Worm (Caenorhabditis elegans): ENCODE data around the gene grl-12.

The grl-12 gene

DNA sequence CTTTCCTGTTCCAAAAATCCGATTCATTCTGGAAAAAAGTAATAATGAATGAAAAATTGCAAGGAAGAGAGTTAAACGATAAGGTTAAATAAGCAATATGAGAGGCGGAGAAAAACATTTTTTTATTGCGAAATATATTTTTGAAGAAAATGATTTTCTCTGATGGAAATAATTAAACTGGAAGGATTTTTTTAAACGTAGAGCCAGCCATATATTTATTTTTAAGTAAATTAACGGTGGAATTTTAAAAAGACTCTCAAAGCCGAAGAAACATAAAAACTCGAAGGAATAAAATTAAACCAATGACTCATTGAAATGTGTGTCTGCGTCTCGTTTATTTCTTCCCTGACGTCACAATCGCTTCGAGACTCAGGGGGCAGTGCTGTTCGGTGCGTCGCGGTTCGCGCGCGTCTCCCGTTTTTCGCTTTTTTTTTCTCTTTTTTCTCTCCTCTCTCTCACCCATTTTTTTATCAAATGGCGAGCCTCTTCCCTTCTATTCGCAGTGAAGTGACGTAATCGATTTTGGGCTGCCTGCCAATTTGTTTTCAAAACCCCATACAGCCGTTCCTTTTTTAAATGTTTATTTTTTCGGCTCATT, 30.6 kb downstream of the grl-12 start, which contains the start of gene vps-60 (continued):
- TF ChIP-seq unc-55 (GFP tag; optimal IDR thresholded peaks at IDR 0.05) (peak; percentile 99), skn-1 (tag; optimal IDR thresholded peaks at IDR 0.05) (peak; percentile 14), crh-2 (tag; optimal IDR thresholded peaks at IDR 0.05) (peak; percentile 98), nhr-12 (tag; optimal IDR thresholded peaks at IDR 0.05) (no peak), alr-1 (tag; optimal IDR thresholded peaks at IDR 0.05) (no peak), lsy-2 (tag; optimal IDR thresholded peaks at IDR 0.05) (peak; percentile 74 to 93), unc-39 (tag; optimal IDR thresholded peaks at IDR 0.05) (no peak), fos-1 (tag; optimal IDR thresholded peaks at IDR 0.05) (peak; percentile 100), snpc-4 (tag; optimal IDR thresholded peaks at IDR 0.05) (peak; percentile 86), elt-3 (tag; optimal IDR thresholded peaks at IDR 0.05) (no peak), gmeb-1 (tag; optimal IDR thresholded peaks at IDR 0.05) (peak; percentile 84), C34F6.9 (tag; optimal IDR thresholded peaks at IDR 0.05) (peak; percentile 98), nhr-77 (tag; optimal IDR thresholded peaks at IDR 0.05) (no peak), ztf-4 (tag; optimal IDR thresholded peaks at IDR 0.05) (peak; percentile 90), aly-2 (tag; optimal IDR thresholded peaks at IDR 0.05) (no peak), ceh-82 (tag; optimal IDR thresholded peaks at IDR 0.05) (no peak), dmd-4 (tag; optimal IDR thresholded peaks at IDR 0.05) (no peak), R02D3.7 (tag; optimal IDR thresholded peaks at IDR 0.05) (no peak)

ce11 chrV:8603272-8603671, 33.5 kb downstream of the grl-12 start, which contains the start of gene F41E6.5:
Gene F41E6.5, plus strand, starts transcription at chrV:8603480.
- TF ChIP-seq lin-13 (GFP tag; optimal IDR thresholded peaks at IDR 0.05), result no peak
- TF ChIP-seq blmp-1 (tag; optimal IDR thresholded peaks at IDR 0.05; ENCODE audit: insufficient read depth), result no peak
- TF ChIP-seq sma-9 (GFP tag; optimal IDR thresholded peaks at IDR 0.05), result peak; percentile 47
- no peak for TF ChIP-seq sma-9 (tag; optimal IDR thresholded peaks at IDR 0.05)
- peak; percentile 26 for TF ChIP-seq fos-1 (tag; optimal IDR thresholded peaks at IDR 0.05)
- TF ChIP-seq F13H6.1 (tag; optimal IDR thresholded peaks at IDR 0.05), result no peak
- TF ChIP-seq nhr-21 (tag; optimal IDR thresholded peaks at IDR 0.05), result peak; percentile 1
- peak; percentile 72 for TF ChIP-seq crh-2 (tag; optimal IDR thresholded peaks at IDR 0.05)

DNA sequence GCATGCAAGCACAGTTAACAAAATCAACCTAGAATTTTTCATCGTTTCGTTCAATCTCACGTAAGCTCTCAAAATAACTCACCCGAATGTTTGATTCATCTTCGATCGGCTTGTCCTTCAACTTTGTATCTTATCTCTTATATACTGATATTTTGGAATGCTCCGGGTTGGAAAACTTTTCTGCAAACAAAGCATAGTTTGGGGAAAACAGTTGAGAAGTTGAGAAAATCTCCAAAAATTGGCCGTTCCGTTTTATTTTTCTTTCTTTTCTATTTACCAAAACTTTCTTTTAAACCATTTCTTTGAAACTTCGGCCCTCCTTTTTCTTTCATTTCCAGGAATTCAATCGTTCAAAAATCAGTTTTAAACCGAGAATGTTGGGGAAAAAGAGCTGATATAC, 34.2 kb downstream of the grl-12 start, which contains the start of gene F41E6.15:
TSS of gene F41E6.15 (minus strand) at position 101 of the 400 bp plus-strand sequence.
- TF ChIP-seq nhr-129 (tag; optimal IDR thresholded peaks at IDR 0.05), result no peak
- no peak for TF ChIP-seq ceh-16 (tag; optimal IDR thresholded peaks at IDR 0.05)
- no peak for TF ChIP-seq fos-1 (tag; optimal IDR thresholded peaks at IDR 0.05)
- TF ChIP-seq gmeb-1 (tag; optimal IDR thresholded peaks at IDR 0.05), result no peak
- no peak for TF ChIP-seq nhr-25 (tag; optimal IDR thresholded peaks at IDR 0.05)
- no peak for TF ChIP-seq zag-1 (tag; optimal IDR thresholded peaks at IDR 0.05)
- no peak for TF ChIP-seq nhr-10 (tag; optimal IDR thresholded peaks at IDR 0.05)
- TF ChIP-seq ZK546.5 (tag; optimal IDR thresholded peaks at IDR 0.05), result no peak
- no peak for TF ChIP-seq elt-3 (tag; optimal IDR thresholded peaks at IDR 0.05)
- TF ChIP-seq sma-9 (GFP tag; optimal IDR thresholded peaks at IDR 0.05), result no peak
- TF ChIP-seq sma-9 (tag; optimal IDR thresholded peaks at IDR 0.05), result no peak
- TF ChIP-seq lsy-2 (tag; optimal IDR thresholded peaks at IDR 0.05), result no peak
- no peak for TF ChIP-seq mab-5 (tag; optimal IDR thresholded peaks at IDR 0.05)
- no peak for TF ChIP-seq peb-1 (tag; optimal IDR thresholded peaks at IDR 0.05)
- no peak for TF ChIP-seq nhr-237 (tag; optimal IDR thresholded peaks at IDR 0.05)
- no peak for TF ChIP-seq R02D3.7 (tag; optimal IDR thresholded peaks at IDR 0.05)
- TF ChIP-seq ceh-82 (tag; optimal IDR thresholded peaks at IDR 0.05), result no peak
- no peak for TF ChIP-seq lin-13 (GFP tag; optimal IDR thresholded peaks at IDR 0.05)
- TF ChIP-seq nhr-21 (tag; optimal IDR thresholded peaks at IDR 0.05), result no peak

DNA sequence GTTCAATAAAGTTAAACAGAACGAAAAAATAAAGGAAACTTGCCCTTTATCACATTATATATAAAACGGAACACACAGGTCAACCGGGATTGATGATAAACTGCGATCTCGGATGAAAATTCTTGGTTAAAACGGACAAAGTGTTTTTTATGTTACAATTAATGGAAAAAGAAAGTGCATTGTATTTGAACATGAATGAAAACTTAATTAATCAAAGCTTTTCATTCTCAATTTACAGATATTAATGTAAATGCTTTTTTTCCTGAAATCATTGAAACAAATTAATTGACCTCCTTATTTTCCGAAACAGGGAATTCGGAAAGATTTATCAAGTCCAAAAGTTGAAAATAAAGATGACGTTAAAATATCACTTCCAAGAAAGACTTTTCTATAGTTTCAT, 35.4 kb downstream of the grl-12 start, which contains the start of gene F41E6.8:
TSS of gene F41E6.8 (minus strand) at position 101 of the 400 bp plus-strand sequence.
- TF ChIP-seq nhr-6 (tag; optimal IDR thresholded peaks at IDR 0.05), result no peak
- no peak for TF ChIP-seq nhr-10 (tag; optimal IDR thresholded peaks at IDR 0.05)
- no peak for TF ChIP-seq ztf-11 (tag; optimal IDR thresholded peaks at IDR 0.05)
- TF ChIP-seq blmp-1 (tag; optimal IDR thresholded peaks at IDR 0.05; ENCODE audit: insufficient read depth), result no peak
- no peak for TF ChIP-seq alr-1 (tag; optimal IDR thresholded peaks at IDR 0.05)
- TF ChIP-seq ztf-4 (tag; optimal IDR thresholded peaks at IDR 0.05), result no peak
- no peak for TF ChIP-seq mdl-1 (tag; optimal IDR thresholded peaks at IDR 0.05)
- no peak for TF ChIP-seq elt-3 (tag; optimal IDR thresholded peaks at IDR 0.05)
- no peak for TF ChIP-seq nhr-12 (tag; optimal IDR thresholded peaks at IDR 0.05)
- TF ChIP-seq ZK546.5 (tag; optimal IDR thresholded peaks at IDR 0.05), result no peak
- no peak for TF ChIP-seq ama-1 (optimal IDR thresholded peaks at IDR 0.05)

Data from whole organism, L2 larva.